Fruit fly (Drosophila melanogaster) whole organism, embryonic: ENCODE results near the gene cyr.

Source experiments
- ATbp ChIP-seq: fragments of 200-800 bp; sonication (Bioruptor generic); optimal IDR thresholded peaks from 2 replicates; lab custom pipeline; 2017; ENCODE audit warnings: missing biosample characterization, mild to moderate bottlenecking, missing genetic modification characterization, missing genetic modification reagents
- Atf3 ChIP-seq: fragments of 200-800 bp; sonication (Bioruptor generic); optimal IDR thresholded peaks from 3 replicates; lab custom pipeline; 2016; ENCODE audit warnings: missing biosample characterization, missing genetic modification characterization
- Awh ChIP-seq: fragments of 200-800 bp; sonication (Bioruptor generic); IDR thresholded peaks from 2 replicates; pipeline ENCODE4, ENCODE4 v1.3.6; 2022; ENCODE audit warnings: missing biosample characterization, missing genetic modification characterization
- CG11247 ChIP-seq: fragments of 200-800 bp; sonication (Bioruptor generic); IDR thresholded peaks from 2 replicates; pipeline ENCODE4 v1.3.6; 2022; ENCODE audit warnings: missing biosample characterization, missing genetic modification characterization
- CG11696 ChIP-seq: fragments of 200-800 bp; sonication (Bioruptor generic); IDR thresholded peaks from 2 replicates; pipeline ENCODE4 v1.3.6; 2022; ENCODE audit warnings: missing biosample characterization, missing genetic modification characterization
- CG13123 ChIP-seq: fragments of 200-800 bp; sonication (Bioruptor generic); optimal IDR thresholded peaks from 2 replicates; lab custom pipeline; 2016; ENCODE audit warnings: missing biosample characterization, missing genetic modification characterization
- CG13287 ChIP-seq: fragments of 200-800 bp; sonication (Bioruptor generic); IDR thresholded peaks from 2 replicates; pipeline ENCODE4 v1.3.6; 2022; ENCODE audit warnings: missing biosample characterization, missing genetic modification characterization; ENCODE audit not compliant: partially characterized antibody
- CG15269 ChIP-seq: fragments of 200-800 bp; sonication (Bioruptor generic); optimal IDR thresholded peaks from 2 replicates; lab custom pipeline; 2018; ENCODE audit warnings: missing biosample characterization, mild to moderate bottlenecking, missing genetic modification characterization, moderate library complexity
- CG16779 ChIP-seq: fragments of 200-800 bp; sonication (Bioruptor generic); IDR thresholded peaks from 2 replicates; pipeline ENCODE4 v1.3.6; 2022; ENCODE audit warnings: missing biosample characterization, missing genetic modification characterization
- CG17186 ChIP-seq: fragments of 200-800 bp; sonication (Bioruptor generic); optimal IDR thresholded peaks from 3 replicates; lab custom pipeline; 2017; ENCODE audit warnings: missing biosample characterization, missing genetic modification reagents, missing genetic modification characterization
- CG17829 ChIP-seq: fragments of 200-800 bp; optimal IDR thresholded peaks from 2 replicates; lab custom pipeline; 2019; ENCODE audit warnings: missing biosample characterization, mild to moderate bottlenecking, missing genetic modification characterization, moderate library complexity
- CG18619 ChIP-seq: fragments of 200-800 bp; sonication (Bioruptor generic); optimal IDR thresholded peaks from 3 replicates; lab custom pipeline; 2017; ENCODE audit warnings: missing biosample characterization, mild to moderate bottlenecking, missing genetic modification characterization
- CG3281 ChIP-seq: fragments of 200-800 bp; sonication (Bioruptor generic); optimal IDR thresholded peaks from 3 replicates; lab custom pipeline; 2017; ENCODE audit warnings: missing biosample characterization, mild to moderate bottlenecking, missing genetic modification characterization
- CG34376 ChIP-seq: fragments of 200-800 bp; sonication (Bioruptor generic); optimal IDR thresholded peaks from 2 replicates; lab custom pipeline; 2018; ENCODE audit warnings: missing biosample characterization, mild to moderate bottlenecking, missing genetic modification characterization
- CG4707 ChIP-seq: fragments of 200-800 bp; sonication (Bioruptor generic); optimal IDR thresholded peaks from 2 replicates; lab custom pipeline; 2018; ENCODE audit warnings: missing biosample characterization, mild to moderate bottlenecking, missing genetic modification characterization, moderate library complexity
- CG4854 ChIP-seq: fragments of 200-800 bp; sonication (Bioruptor generic); optimal IDR thresholded peaks from 2 replicates; lab custom pipeline; 2016; ENCODE audit warnings: missing biosample characterization, missing genetic modification characterization, inconsistent platforms
- CG6272 ChIP-seq: fragments of 200-800 bp; sonication (Bioruptor generic); IDR thresholded peaks from 2 replicates; pipeline ENCODE4 v1.3.6; 2022; ENCODE audit warnings: missing biosample characterization, missing genetic modification characterization
- CG7839 ChIP-seq: fragments of 200-800 bp; sonication (Bioruptor generic); optimal IDR thresholded peaks from 3 replicates; lab custom pipeline; 2018; ENCODE audit warnings: missing biosample characterization, mild to moderate bottlenecking, missing genetic modification characterization, moderate library complexity
- CG8944 ChIP-seq: fragments of 200-800 bp; sonication (Bioruptor generic); optimal IDR thresholded peaks from 3 replicates; lab custom pipeline; 2016; ENCODE audit warnings: missing biosample characterization, missing genetic modification characterization
- CkIIα-i1 ChIP-seq: fragments of 200-800 bp; sonication (Bioruptor generic); IDR thresholded peaks from 2 replicates; pipeline ENCODE4 v1.3.6; 2022; ENCODE audit warnings: missing biosample characterization, missing genetic modification characterization
- CoRest ChIP-seq: fragments of 200-800 bp; sonication (Bioruptor generic); optimal IDR thresholded peaks from 3 replicates; lab custom pipeline; 2018; ENCODE audit warnings: missing biosample characterization, mild to moderate bottlenecking, missing genetic modification characterization, moderate library complexity
- E2f1 ChIP-seq: fragments of 200-800 bp; sonication (Bioruptor generic); IDR thresholded peaks from 2 replicates; pipeline ENCODE4 v1.3.6; 2022; ENCODE audit warnings: missing biosample characterization, missing genetic modification characterization
- HLH54F ChIP-seq: fragments of 200-800 bp; sonication (Bioruptor generic); optimal IDR thresholded peaks from 3 replicates; lab custom pipeline; 2016; ENCODE audit warnings: missing biosample characterization, missing genetic modification characterization
- Hand ChIP-seq: fragments of 200-800 bp; sonication (Bioruptor generic); optimal IDR thresholded peaks from 2 replicates; lab custom pipeline; 2017; ENCODE audit warnings: mild to moderate bottlenecking, missing biosample characterization, missing genetic modification reagents, missing genetic modification characterization
- Jarid2 ChIP-seq: fragments of 200-800 bp; sonication (Bioruptor generic); optimal IDR thresholded peaks from 3 replicates; lab custom pipeline; 2017; ENCODE audit warnings: mild to moderate bottlenecking, missing biosample characterization, missing genetic modification reagents, missing genetic modification characterization
- Lhr ChIP-seq: fragments of 200-800 bp; sonication (Bioruptor generic); optimal IDR thresholded peaks from 3 replicates; lab custom pipeline; 2017; ENCODE audit warnings: mild to moderate bottlenecking, missing biosample characterization, missing genetic modification reagents, missing genetic modification characterization
- NC2α ChIP-seq: fragments of 200-800 bp; sonication (Bioruptor generic); optimal IDR thresholded peaks from 2 replicates; lab custom pipeline; 2016; ENCODE audit warnings: missing biosample characterization, missing genetic modification characterization
- NC2β ChIP-seq: fragments of 200-800 bp; sonication (Bioruptor generic); optimal IDR thresholded peaks from 2 replicates; lab custom pipeline; 2016; ENCODE audit warnings: missing biosample characterization, missing genetic modification characterization
- Poxn ChIP-seq: fragments of 200-800 bp; sonication (Bioruptor generic); IDR thresholded peaks from 2 replicates; pipeline ENCODE4 v1.3.6; 2022; ENCODE audit warnings: missing biosample characterization, missing genetic modification characterization
- Ravus ChIP-seq: fragments of 200-800 bp; sonication (Bioruptor generic); IDR thresholded peaks from 2 replicates; pipeline ENCODE4 v1.3.6; 2022; ENCODE audit warnings: missing biosample characterization, missing genetic modification characterization
- Six4 ChIP-seq: fragments of 200-800 bp; sonication (Bioruptor generic); optimal IDR thresholded peaks from 2 replicates; lab custom pipeline; 2016; ENCODE audit warnings: missing biosample characterization, missing genetic modification characterization
- Xrp1 ChIP-seq: fragments of 200-800 bp; sonication (Bioruptor generic); IDR thresholded peaks from 2 replicates; pipeline ENCODE4 v1.3.6; 2022; ENCODE audit warnings: missing biosample characterization, missing genetic modification characterization
- crc ChIP-seq: fragments of 200-800 bp; sonication (Bioruptor generic); optimal IDR thresholded peaks from 2 replicates; lab custom pipeline; 2016; ENCODE audit warnings: missing biosample characterization, missing genetic modification characterization
- dpn ChIP-seq, 2 experiments: fragments of 200-800 bp; sonication (Bioruptor generic); optimal IDR thresholded peaks; 3 replicates each; lab custom pipeline; 2016; ENCODE audit warnings: missing biosample characterization in 2 of 2, missing genetic modification characterization in 2 of 2
- hbn ChIP-seq: fragments of 200-800 bp; sonication (Bioruptor generic); IDR thresholded peaks from 2 replicates; pipeline ENCODE4 v1.3.6; 2022; ENCODE audit warnings: missing biosample characterization, missing genetic modification characterization; ENCODE audit not compliant: partially characterized antibody
- kay ChIP-seq: fragments of 200-800 bp; sonication (Bioruptor generic); optimal IDR thresholded peaks from 2 replicates; lab custom pipeline; 2016; ENCODE audit warnings: missing biosample characterization, missing genetic modification characterization
- klu ChIP-seq: fragments of 200-800 bp; sonication (Bioruptor generic); IDR thresholded peaks from 2 replicates; pipeline ENCODE4 v1.3.6; 2022; ENCODE audit warnings: missing biosample characterization, missing genetic modification characterization
- lab ChIP-seq: fragments of 200-800 bp; sonication (Bioruptor generic); optimal IDR thresholded peaks from 3 replicates; lab custom pipeline; 2017; ENCODE audit warnings: missing biosample characterization, missing genetic modification characterization, mild to moderate bottlenecking, moderate library complexity, missing genetic modification reagents
- lmd ChIP-seq: fragments of 200-800 bp; sonication (Bioruptor generic); IDR thresholded peaks from 2 replicates; pipeline ENCODE4 v1.3.6; 2022; ENCODE audit warnings: missing biosample characterization, missing genetic modification characterization
- lov ChIP-seq, 2 experiments: fragments of 200-800 bp in 1 of 2; fragments of >200 bp in 1 of 2; sonication (Bioruptor generic) in 1 of 2; IDR thresholded peaks in 1 of 2; optimal IDR thresholded peaks in 1 of 2; 2 replicates in 1 of 2; 3 replicates in 1 of 2; pipeline versions ENCODE4 v1.3.6 to Lab custom; 2017 to 2022; ENCODE audit warnings: missing biosample characterization in 1 of 2, missing genetic modification characterization in 1 of 2
- p53 ChIP-seq: fragments of 200-800 bp; sonication (Bioruptor generic); optimal IDR thresholded peaks from 2 replicates; lab custom pipeline; 2016; ENCODE audit warnings: missing biosample characterization, missing genetic modification characterization
- ranshi ChIP-seq: fragments of 200-800 bp; sonication (Bioruptor generic); IDR thresholded peaks from 2 replicates; pipeline ENCODE4 v1.3.6; 2022; ENCODE audit warnings: missing biosample characterization, missing genetic modification characterization
- rib ChIP-seq: fragments of 200-800 bp; sonication (Bioruptor generic); IDR thresholded peaks from 2 replicates; pipeline ENCODE4 v1.3.6; 2022; ENCODE audit warnings: missing biosample characterization, missing genetic modification characterization
- ro ChIP-seq: fragments of 200-800 bp; sonication (Bioruptor generic); IDR thresholded peaks from 2 replicates; pipeline ENCODE4 v1.3.6; 2022; ENCODE audit warnings: missing biosample characterization, missing genetic modification characterization
- salm ChIP-seq: fragments of 200-800 bp; sonication (Bioruptor generic); optimal IDR thresholded peaks from 2 replicates; lab custom pipeline; 2018; ENCODE audit warnings: missing biosample characterization, mild to moderate bottlenecking, missing genetic modification characterization
- scrt ChIP-seq: fragments of 200-800 bp; sonication (Bioruptor generic); optimal IDR thresholded peaks from 2 replicates; lab custom pipeline; 2018; ENCODE audit warnings: missing biosample characterization, mild to moderate bottlenecking, missing genetic modification characterization, moderate library complexity
- stc ChIP-seq: fragments of 200-800 bp; sonication (Bioruptor generic); IDR thresholded peaks from 2 replicates; pipeline ENCODE4 v1.3.6; 2022; ENCODE audit warnings: missing biosample characterization, missing genetic modification characterization
- tin ChIP-seq: fragments of 200-800 bp; sonication (Bioruptor generic); optimal IDR thresholded peaks from 3 replicates; lab custom pipeline; 2016; ENCODE audit warnings: missing biosample characterization, missing genetic modification characterization
- trh ChIP-seq: fragments of 200-800 bp; sonication (Bioruptor generic); optimal IDR thresholded peaks from 2 replicates; lab custom pipeline; 2016; ENCODE audit warnings: missing biosample characterization, missing genetic modification characterization
- twi ChIP-seq: fragments of 200-800 bp; optimal IDR thresholded peaks from 2 replicates; lab custom pipeline; 2019; ENCODE audit warnings: missing biosample characterization, mild to moderate bottlenecking, missing genetic modification characterization, moderate library complexity

cyr gene

dm6 chrX:8091017-8091620 lies 44.4 kb downstream of the cyr start (continued):
- TF ChIP-seq CG3281 (peak; percentile 96), Ravus (GFP tag; lab: Robert Waterston, UW) (peak; percentile 96), E2f1 (peak; percentile 98), Atf3 (GFP tag; lab: Kevin White, UChicago) (peak; percentile 81), stc (GFP tag; lab: Robert Waterston, UW) (peak; percentile 99), CG15269 (tag; lab: Kevin White, UChicago) (peak; percentile 97), ro (GFP tag; lab: Robert Waterston, UW) (peak; percentile 95), CG34376 (GFP tag; lab: Kevin White, UChicago) (peak; percentile 95), klu (GFP tag; lab: Robert Waterston, UW) (peak; percentile 95), CG4854 (peak; percentile 91), Poxn (GFP tag; lab: Robert Waterston, UW) (peak; percentile 93), lov (optimal IDR thresholded peaks at IDR 0.05; lab: Kevin White, UChicago) (no peak), lov (GFP tag; IDR thresholded peaks at IDR 0.05; lab: Robert Waterston, UW) (peak; percentile 97), lmd (GFP tag; lab: Robert Waterston, UW) (peak; percentile 98), Awh (GFP tag; lab: Robert Waterston, UW) (peak; percentile 99), CG17186 (GFP tag; lab: Kevin White, UChicago) (peak; percentile 77), CG4707 (GFP tag; lab: Kevin White, UChicago) (peak; percentile 98), scrt (GFP tag; lab: Kevin White, UChicago) (peak; percentile 96), CG13123 (GFP tag; lab: Kevin White, UChicago) (peak; percentile 86), twi (tag; lab: Kevin White, UChicago) (peak; percentile 72), Lhr (peak; percentile 78), CG8944 (GFP tag; lab: Kevin White, UChicago) (peak; percentile 75), tin (GFP tag; lab: Kevin White, UChicago) (peak; percentile 95), hbn (no peak), CG11247 (GFP tag; lab: Robert Waterston, UW) (peak; percentile 99), CG6272 (GFP tag; lab: Robert Waterston, UW) (peak; percentile 97), NC2β (GFP tag; lab: Kevin White, UChicago) (peak; percentile 81), ranshi (GFP tag; lab: Robert Waterston, UW) (peak; percentile 98), trh (GFP tag; lab: Kevin White, UChicago) (peak; percentile 90), dpn (GFP tag; optimal IDR thresholded peaks at IDR 0.05; lab: Kevin White, UChicago) (peak; percentile 94 to 97), Xrp1 (peak; percentile 99), p53 (GFP tag; lab: Kevin White, UChicago) (no peak), CG7839 (tag; lab: Kevin White, UChicago) (peak; percentile 97), CG13287 (peak; percentile 65), CG11696 (GFP tag; lab: Robert Waterston, UW) (peak; percentile 96), rib (GFP tag; lab: Robert Waterston, UW) (peak; percentile 98), HLH54F (peak; percentile 86), Hand (GFP tag; lab: Kevin White, UChicago) (peak; percentile 96), Jarid2 (GFP tag; lab: Kevin White, UChicago) (peak; percentile 80), NC2α (GFP tag; lab: Kevin White, UChicago) (peak; percentile 65), CoRest (tag; lab: Kevin White, UChicago) (peak; percentile 95), Six4 (GFP tag; lab: Kevin White, UChicago) (peak; percentile 93), CG16779 (GFP tag; lab: Robert Waterston, UW) (peak; percentile 96), CG17829 (tag; lab: Kevin White, UChicago) (peak; percentile 96), salm (peak; percentile 94), crc (GFP tag; lab: Kevin White, UChicago) (peak; percentile 75), lab (GFP tag; lab: Kevin White, UChicago) (peak; percentile 99), CG18619 (GFP tag; lab: Kevin White, UChicago) (peak; percentile 96), CkIIα-i1 (GFP tag; lab: Robert Waterston, UW) (peak; percentile 96), ATbp (peak; percentile 97), kay (GFP tag; lab: Kevin White, UChicago) (peak; percentile 92)
